Worm (Caenorhabditis elegans): Measurements from ENCODE around the gene C25F6.1.
A peak's percentile ranks its signal among the peaks of the same experiment; 100 is the strongest.

The C25F6.1 gene

DNA sequence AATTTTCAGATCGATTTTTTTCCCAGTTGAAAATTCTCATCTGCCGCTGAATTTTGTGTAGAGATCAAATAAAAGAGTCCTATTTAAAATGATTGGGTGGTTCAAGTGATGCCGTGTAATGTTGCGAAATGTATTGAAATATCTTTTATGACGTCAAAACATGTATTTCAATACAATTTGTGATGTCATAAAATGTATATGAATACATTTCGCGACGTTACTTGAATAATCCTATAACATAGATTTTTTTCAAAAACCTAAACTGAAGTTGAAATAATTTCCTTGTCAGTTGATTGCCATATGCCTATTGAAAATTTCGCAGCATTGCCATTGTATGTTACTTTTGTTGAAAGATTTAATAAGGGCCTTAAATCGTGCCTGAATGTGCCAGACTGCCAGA, 3.3 kb downstream of the C25F6.1 start, which contains the start of gene F55D1.1:
TSS of gene F55D1.1 (plus strand) at position 301 of the 400 bp plus-strand sequence.
- TF ChIP-seq nhr-76 (tag; optimal IDR thresholded peaks at IDR 0.05) (no peak), ztf-4 (tag; optimal IDR thresholded peaks at IDR 0.05) (no peak), nhr-43 (tag; optimal IDR thresholded peaks at IDR 0.05; ENCODE audit: poor library complexity, severe bottlenecking) (no peak), nhr-77 (tag; optimal IDR thresholded peaks at IDR 0.05) (no peak), ZK546.5 (tag; optimal IDR thresholded peaks at IDR 0.05) (no peak), jun-1 (tag; optimal IDR thresholded peaks at IDR 0.05) (no peak), eor-1 (tag; optimal IDR thresholded peaks at IDR 0.05) (no peak), fkh-10 (GFP tag; optimal IDR thresholded peaks at IDR 0.05) (no peak), elt-1 (tag; optimal IDR thresholded peaks at IDR 0.05) (no peak), pqm-1 (tag; optimal IDR thresholded peaks at IDR 0.05) (no peak), skn-1 (tag; optimal IDR thresholded peaks at IDR 0.05) (no peak), hmg-11 (tag; optimal IDR thresholded peaks at IDR 0.05) (no peak), nfya-1 (tag; optimal IDR thresholded peaks at IDR 0.05; ENCODE audit: insufficient read depth) (no peak), mml-1 (tag; optimal IDR thresholded peaks at IDR 0.05) (no peak)

DNA sequence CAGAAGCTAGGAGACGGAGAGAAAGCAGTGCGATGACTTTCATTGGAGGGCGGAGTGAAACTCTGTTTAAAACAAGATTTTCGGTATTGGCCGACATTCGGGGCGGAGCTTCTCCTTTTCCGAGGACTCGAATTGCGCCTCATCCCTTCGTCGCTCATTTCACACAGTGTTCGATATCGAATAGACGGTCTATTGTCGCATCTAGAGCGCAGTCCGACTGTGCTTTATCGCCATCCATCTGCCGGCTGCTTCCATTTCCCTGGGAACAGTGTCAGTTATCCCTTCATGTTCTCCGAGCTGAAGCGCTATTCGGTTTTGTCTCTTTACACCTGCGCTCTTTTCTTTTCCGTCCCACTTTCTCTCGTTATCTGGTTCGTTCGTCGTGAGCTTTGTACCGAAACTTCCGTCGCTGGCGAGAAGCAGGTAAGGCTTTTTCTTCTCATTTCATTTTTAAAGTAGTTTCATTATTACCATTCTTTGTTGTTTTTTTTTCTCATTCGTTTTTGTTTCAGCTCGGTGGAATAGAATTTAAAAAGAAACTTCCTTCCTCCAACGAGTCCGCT, 6.6 kb downstream of the C25F6.1 start, which contains the start of the genes bus-8A and bus-8B:
TSS of gene bus-8A (plus strand) at position 96 of the 563 bp plus-strand sequence.
TSS of gene bus-8B (plus strand) at position 513 of the 563 bp plus-strand sequence.
- TF ChIP-seq tbx-2 (tag; optimal IDR thresholded peaks at IDR 0.05) (no peak), ztf-11 (tag; optimal IDR thresholded peaks at IDR 0.05) (no peak), hmg-11 (tag; optimal IDR thresholded peaks at IDR 0.05) (no peak), eor-1 (tag; optimal IDR thresholded peaks at IDR 0.05) (no peak), fkh-10 (GFP tag; optimal IDR thresholded peaks at IDR 0.05) (no peak), R02D3.7 (tag; optimal IDR thresholded peaks at IDR 0.05) (no peak), elt-2 (tag; optimal IDR thresholded peaks at IDR 0.05) (no peak), nfya-1 (tag; optimal IDR thresholded peaks at IDR 0.05; ENCODE audit: insufficient read depth) (no peak), fkh-2 (tag; optimal IDR thresholded peaks at IDR 0.05) (no peak), elt-3 (tag; optimal IDR thresholded peaks at IDR 0.05) (no peak), lsy-12 (tag; optimal IDR thresholded peaks at IDR 0.05) (no peak)

ce11 chrX:5505148-5505547, 18.9 kb downstream of the C25F6.1 start, which contains the start of gene T23F2.2:
T23F2.2 (minus strand) TSS chrX:5505248.
- TF ChIP-seq ceh-16 (tag; optimal IDR thresholded peaks at IDR 0.05), result no peak
- no peak for TF ChIP-seq nfya-1 (tag; optimal IDR thresholded peaks at IDR 0.05; ENCODE audit: insufficient read depth)
- TF ChIP-seq nhr-43 (tag; optimal IDR thresholded peaks at IDR 0.05; ENCODE audit: poor library complexity, severe bottlenecking), result no peak
- TF ChIP-seq skn-1 (tag; optimal IDR thresholded peaks at IDR 0.05), result no peak
- no peak for TF ChIP-seq nhr-237 (tag; optimal IDR thresholded peaks at IDR 0.05)
- TF ChIP-seq ceh-9 (tag; optimal IDR thresholded peaks at IDR 0.05), result no peak
- TF ChIP-seq pha-4 (tag; optimal IDR thresholded peaks at IDR 0.05), result no peak
- TF ChIP-seq daf-12 (tag; optimal IDR thresholded peaks at IDR 0.05), result no peak
- no peak for TF ChIP-seq jun-1 (tag; optimal IDR thresholded peaks at IDR 0.05)
- no peak for TF ChIP-seq mdl-1 (tag; optimal IDR thresholded peaks at IDR 0.05)
- TF ChIP-seq fkh-2 (tag; optimal IDR thresholded peaks at IDR 0.05), result no peak
- no peak for TF ChIP-seq egl-5 (tag; optimal IDR thresholded peaks at IDR 0.05)
- TF ChIP-seq unc-39 (tag; optimal IDR thresholded peaks at IDR 0.05), result no peak
- no peak for TF ChIP-seq nhr-25 (tag; optimal IDR thresholded peaks at IDR 0.05)
- no peak for TF ChIP-seq nhr-76 (tag; optimal IDR thresholded peaks at IDR 0.05)
- no peak for TF ChIP-seq lin-39 (tag; optimal IDR thresholded peaks at IDR 0.05)
- no peak for TF ChIP-seq lsy-12 (tag; optimal IDR thresholded peaks at IDR 0.05)
- no peak for TF ChIP-seq nhr-28 (tag; optimal IDR thresholded peaks at IDR 0.05)

DNA sequence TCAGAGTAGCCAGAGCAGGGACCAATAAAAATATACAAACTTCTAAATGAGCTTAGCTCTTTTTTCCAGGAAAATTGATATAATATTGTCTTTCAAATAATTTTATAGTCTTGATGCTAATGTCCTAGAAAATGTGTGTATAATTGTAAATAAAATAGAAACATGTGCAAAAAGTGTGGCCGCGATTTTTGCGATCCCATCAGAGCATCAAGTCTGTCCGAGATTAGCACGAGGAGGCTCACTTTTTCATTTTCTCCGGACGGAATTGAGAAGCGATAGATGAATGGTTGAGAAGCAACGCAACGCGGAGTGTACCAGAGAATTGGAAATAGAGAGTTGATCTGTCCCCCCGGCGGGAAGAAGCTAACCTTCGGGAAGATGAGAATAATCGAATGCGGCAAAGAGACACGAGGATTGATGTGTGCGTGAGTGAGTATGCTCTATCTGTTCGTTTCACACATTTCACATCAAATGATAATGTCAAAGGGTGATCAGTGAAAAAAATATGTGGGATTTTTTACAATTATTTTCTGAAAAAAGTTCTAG, 20.2 kb downstream of the C25F6.1 start:
- TF ChIP-seq nfya-1 (tag; optimal IDR thresholded peaks at IDR 0.05; ENCODE audit: insufficient read depth) (peak; percentile 24), egl-27 (tag; optimal IDR thresholded peaks at IDR 0.05) (no peak)

ce11 chrX:5507926-5508325, 21.6 kb downstream of the C25F6.1 start:
- TF ChIP-seq nfya-1 (tag; optimal IDR thresholded peaks at IDR 0.05; ENCODE audit: insufficient read depth) (peak; percentile 29), hmg-11 (tag; optimal IDR thresholded peaks at IDR 0.05) (peak; percentile 50), fkh-10 (GFP tag; optimal IDR thresholded peaks at IDR 0.05) (no peak)

All from whole organism, L3 larva.